Fruit fly (Drosophila melanogaster) whole organism, embryonic: ENCODE results near the gene Hecw.

ENCODE experiments used
- Atf3 ChIP-seq: fragments of 200-800 bp; sonication (Bioruptor generic); optimal IDR thresholded peaks from 3 replicates; lab custom pipeline; 2016; ENCODE audit warnings: missing biosample characterization, missing genetic modification characterization
- B-H2 ChIP-seq: fragments of 200-800 bp; sonication (Bioruptor generic); optimal IDR thresholded peaks from 2 replicates; lab custom pipeline; 2018; ENCODE audit warnings: missing biosample characterization, mild to moderate bottlenecking, missing genetic modification characterization
- BEAF-32 ChIP-seq: fragments of 200-800 bp; sonication (Bioruptor generic); optimal IDR thresholded peaks from 3 replicates; lab custom pipeline; 2017; ENCODE audit warnings: missing biosample characterization, missing genetic modification characterization, mild to moderate bottlenecking, moderate library complexity, missing genetic modification reagents
- Bdp1 ChIP-seq: fragments of 200-800 bp; sonication (Bioruptor generic); optimal IDR thresholded peaks from 3 replicates; lab custom pipeline; 2016; ENCODE audit warnings: missing biosample characterization, missing genetic modification characterization
- BtbVII ChIP-seq: fragments of 200-800 bp; sonication (Bioruptor generic); optimal IDR thresholded peaks from 3 replicates; lab custom pipeline; 2017; ENCODE audit warnings: missing biosample characterization, mild to moderate bottlenecking, missing genetic modification characterization
- CG10565 ChIP-seq: fragments of 200-800 bp; sonication (Bioruptor generic); optimal IDR thresholded peaks from 3 replicates; lab custom pipeline; 2016; ENCODE audit warnings: missing biosample characterization, mild to moderate bottlenecking, missing genetic modification characterization
- CG11696 ChIP-seq: fragments of 200-800 bp; sonication (Bioruptor generic); IDR thresholded peaks from 2 replicates; pipeline ENCODE4 v1.3.6; 2022; ENCODE audit warnings: missing biosample characterization, missing genetic modification characterization
- CG12071 ChIP-seq: fragments of 200-800 bp; sonication (Bioruptor generic); optimal IDR thresholded peaks from 3 replicates; lab custom pipeline; 2018; ENCODE audit warnings: missing biosample characterization, mild to moderate bottlenecking, missing genetic modification characterization
- CG1233 ChIP-seq: fragments of 200-800 bp; sonication (Bioruptor generic); optimal IDR thresholded peaks from 4 replicates; lab custom pipeline; 2018; ENCODE audit warnings: missing biosample characterization, mild to moderate bottlenecking, missing genetic modification characterization
- CG12659 ChIP-seq: fragments of 200-800 bp; sonication (Bioruptor generic); optimal IDR thresholded peaks from 3 replicates; lab custom pipeline; 2017; ENCODE audit warnings: mild to moderate bottlenecking, missing biosample characterization, missing genetic modification reagents, missing genetic modification characterization
- CG13775 ChIP-seq: fragments of 200-800 bp; sonication (Bioruptor generic); optimal IDR thresholded peaks from 3 replicates; lab custom pipeline; 2017; ENCODE audit warnings: missing biosample characterization, mild to moderate bottlenecking, missing genetic modification characterization
- CG15011 ChIP-seq: fragments of 200-800 bp; sonication (Bioruptor generic); optimal IDR thresholded peaks from 3 replicates; lab custom pipeline; 2018; ENCODE audit warnings: missing biosample characterization, mild to moderate bottlenecking, missing genetic modification characterization
- CG15073 ChIP-seq: fragments of 200-800 bp; sonication (Bioruptor generic); optimal IDR thresholded peaks from 2 replicates; lab custom pipeline; 2016; ENCODE audit warnings: missing biosample characterization, missing genetic modification characterization
- CG18011 ChIP-seq: fragments of 200-800 bp; sonication (Bioruptor generic); optimal IDR thresholded peaks from 2 replicates; lab custom pipeline; 2017; ENCODE audit warnings: missing biosample characterization, missing genetic modification characterization, mild to moderate bottlenecking, moderate library complexity, missing genotype
- CG18619 ChIP-seq: fragments of 200-800 bp; sonication (Bioruptor generic); optimal IDR thresholded peaks from 3 replicates; lab custom pipeline; 2017; ENCODE audit warnings: missing biosample characterization, mild to moderate bottlenecking, missing genetic modification characterization
- CG3726 ChIP-seq: fragments of 200-800 bp; sonication (Bioruptor generic); IDR thresholded peaks from 3 replicates; pipeline ENCODE4, ENCODE4 v1.3.6; 2022; ENCODE audit warnings: missing biosample characterization, missing genetic modification characterization
- CG3995 ChIP-seq: fragments of 200-800 bp; sonication (Bioruptor generic); optimal IDR thresholded peaks from 3 replicates; lab custom pipeline; 2016; ENCODE audit warnings: missing biosample characterization, missing genetic modification characterization
- CG4282 ChIP-seq: fragments of 200-800 bp; sonication (Bioruptor generic); optimal IDR thresholded peaks from 2 replicates; lab custom pipeline; 2016; ENCODE audit warnings: missing biosample characterization, missing genetic modification characterization
- CG6765 ChIP-seq: fragments of 200-800 bp; sonication (Bioruptor generic); optimal IDR thresholded peaks from 3 replicates; lab custom pipeline; 2017; ENCODE audit warnings: missing biosample characterization, mild to moderate bottlenecking, missing genetic modification characterization
- CG7987 ChIP-seq: fragments of 200-800 bp; sonication (Bioruptor generic); optimal IDR thresholded peaks from 2 replicates; lab custom pipeline; 2018; ENCODE audit warnings: missing biosample characterization, mild to moderate bottlenecking, missing genetic modification characterization, moderate library complexity
- CG9797 ChIP-seq: fragments of 200-800 bp; sonication (Bioruptor generic); optimal IDR thresholded peaks from 3 replicates; lab custom pipeline; 2018; ENCODE audit warnings: missing biosample characterization, mild to moderate bottlenecking, missing genetic modification characterization
- D19A ChIP-seq: fragments of 200-800 bp; optimal IDR thresholded peaks from 3 replicates; lab custom pipeline; 2019; ENCODE audit warnings: missing biosample characterization, mild to moderate bottlenecking, missing genetic modification characterization, moderate library complexity
- Dbx ChIP-seq: fragments of 200-800 bp; sonication (Bioruptor generic); IDR thresholded peaks from 3 replicates; pipeline ENCODE4 v1.3.6; 2022; ENCODE audit warnings: missing biosample characterization, missing genetic modification characterization
- H15 ChIP-seq: fragments of 200-800 bp; sonication (Bioruptor generic); IDR thresholded peaks from 3 replicates; pipeline ENCODE4 v1.3.6; 2022; ENCODE audit warnings: missing biosample characterization, missing genetic modification characterization
- Hr39 ChIP-seq: fragments of >200 bp; optimal IDR thresholded peaks from 2 replicates; lab custom pipeline; 2017
- Jarid2 ChIP-seq: fragments of 200-800 bp; sonication (Bioruptor generic); optimal IDR thresholded peaks from 3 replicates; lab custom pipeline; 2017; ENCODE audit warnings: mild to moderate bottlenecking, missing biosample characterization, missing genetic modification reagents, missing genetic modification characterization
- MTF-1 ChIP-seq: fragments of 200-800 bp; sonication (Bioruptor generic); optimal IDR thresholded peaks from 2 replicates; lab custom pipeline; 2018; ENCODE audit warnings: missing biosample characterization, mild to moderate bottlenecking, missing genetic modification characterization, borderline replicate concordance
- Optix ChIP-seq: fragments of 200-800 bp; sonication (Bioruptor generic); IDR thresholded peaks from 3 replicates; pipeline ENCODE4 v1.3.6; 2022; ENCODE audit warnings: missing biosample characterization, missing genetic modification characterization
- Six4 ChIP-seq: fragments of 200-800 bp; sonication (Bioruptor generic); optimal IDR thresholded peaks from 2 replicates; lab custom pipeline; 2016; ENCODE audit warnings: missing biosample characterization, missing genetic modification characterization
- Sry-β ChIP-seq: fragments of 200-800 bp; sonication (Bioruptor generic); optimal IDR thresholded peaks from 2 replicates; lab custom pipeline; 2018; ENCODE audit warnings: missing biosample characterization, mild to moderate bottlenecking, missing genetic modification characterization, moderate library complexity
- bigmax ChIP-seq: fragments of 200-800 bp; sonication (Bioruptor generic); optimal IDR thresholded peaks from 2 replicates; lab custom pipeline; 2018; ENCODE audit warnings: missing biosample characterization, mild to moderate bottlenecking, missing genetic modification characterization
- chinmo ChIP-seq: fragments of 200-800 bp; sonication (Bioruptor generic); IDR thresholded peaks from 4 replicates; pipeline ENCODE4 v1.3.6; 2022; ENCODE audit warnings: missing biosample characterization, missing genetic modification characterization; ENCODE audit not compliant: partially characterized antibody
- dysf ChIP-seq: fragments of 200-800 bp; sonication (Bioruptor generic); IDR thresholded peaks from 3 replicates; pipeline ENCODE4 v1.3.6; 2022; ENCODE audit warnings: missing biosample characterization, missing genetic modification characterization
- eyg ChIP-seq: fragments of 200-800 bp; sonication (Bioruptor generic); optimal IDR thresholded peaks from 3 replicates; lab custom pipeline; 2016; ENCODE audit warnings: missing biosample characterization, missing genetic modification characterization
- gsb-n ChIP-seq: fragments of 200-800 bp; sonication (Bioruptor generic); optimal IDR thresholded peaks from 3 replicates; lab custom pipeline; 2018; ENCODE audit warnings: missing biosample characterization, mild to moderate bottlenecking, missing genetic modification characterization
- hbn ChIP-seq: fragments of 200-800 bp; sonication (Bioruptor generic); IDR thresholded peaks from 2 replicates; pipeline ENCODE4 v1.3.6; 2022; ENCODE audit warnings: missing biosample characterization, missing genetic modification characterization; ENCODE audit not compliant: partially characterized antibody
- her ChIP-seq: fragments of 200-800 bp; sonication (Bioruptor generic); optimal IDR thresholded peaks from 2 replicates; lab custom pipeline; 2016; ENCODE audit warnings: missing biosample characterization, missing genetic modification characterization
- jing ChIP-seq: fragments of 200-800 bp; sonication (Bioruptor generic); optimal IDR thresholded peaks from 2 replicates; lab custom pipeline; 2018; ENCODE audit warnings: missing biosample characterization, mild to moderate bottlenecking, missing genetic modification characterization
- kah ChIP-seq: fragments of 200-800 bp; sonication (Bioruptor generic); optimal IDR thresholded peaks from 2 replicates; lab custom pipeline; 2018; ENCODE audit warnings: missing biosample characterization, mild to moderate bottlenecking, missing genetic modification characterization
- oc ChIP-seq: fragments of 200-800 bp; sonication (Bioruptor generic); optimal IDR thresholded peaks from 2 replicates; lab custom pipeline; 2018; ENCODE audit warnings: missing biosample characterization, mild to moderate bottlenecking, missing genetic modification characterization, moderate library complexity
- phol ChIP-seq: fragments of 200-800 bp; sonication (Bioruptor generic); optimal IDR thresholded peaks from 3 replicates; lab custom pipeline; 2018; ENCODE audit warnings: missing biosample characterization, mild to moderate bottlenecking, missing genetic modification characterization, moderate library complexity
- run ChIP-seq: fragments of 200-800 bp; sonication (Bioruptor generic); optimal IDR thresholded peaks from 3 replicates; lab custom pipeline; 2018; ENCODE audit warnings: missing biosample characterization, mild to moderate bottlenecking, missing genetic modification characterization
- sc ChIP-seq, 3 experiments: fragments of >200 bp in 2 of 3; fragments of 200-800 bp in 1 of 3; sonication (Bioruptor generic) in 1 of 3; optimal IDR thresholded peaks; 2 replicates in 2 of 3; 3 replicates in 1 of 3; lab custom pipeline; 2017; ENCODE audit warnings: mild to moderate bottlenecking in 1 of 3, missing biosample characterization in 1 of 3, missing genetic modification characterization in 1 of 3, missing genetic modification reagents in 1 of 3
- sens ChIP-seq: fragments of 200-800 bp; sonication (Bioruptor generic); peaks from one replicate; lab custom pipeline; 2016; ENCODE audit warnings: missing biosample characterization, missing genetic modification characterization
- sna ChIP-seq: fragments of 200-800 bp; sonication (Bioruptor generic); IDR thresholded peaks from 2 replicates; pipeline ENCODE4 v1.3.6; 2022; ENCODE audit warnings: missing biosample characterization, missing genetic modification characterization; ENCODE audit not compliant: partially characterized antibody
- sob ChIP-seq: fragments of 200-800 bp; sonication (Bioruptor generic); IDR thresholded peaks from 2 replicates; pipeline ENCODE4 v1.3.6; 2022; ENCODE audit warnings: missing biosample characterization, missing genetic modification characterization
- tll ChIP-seq, 2 experiments: fragments of 200-800 bp in 1 of 2; fragments of >200 bp in 1 of 2; sonication (Bioruptor generic) in 1 of 2; optimal IDR thresholded peaks; 2 replicates each; lab custom pipeline; 2017 to 2019; ENCODE audit warnings: missing biosample characterization in 2 of 2, missing genetic modification characterization in 2 of 2, mild to moderate bottlenecking in 1 of 2, moderate library complexity in 1 of 2
- tna ChIP-seq: fragments of 200-800 bp; sonication (Bioruptor generic); IDR thresholded peaks from 2 replicates; pipeline ENCODE4 v1.3.6; 2022; ENCODE audit warnings: missing biosample characterization, missing genetic modification characterization; ENCODE audit not compliant: partially characterized antibody
- tup ChIP-seq: fragments of 200-800 bp; sonication (Bioruptor generic); optimal IDR thresholded peaks from 2 replicates; lab custom pipeline; 2016; ENCODE audit warnings: missing biosample characterization, mild to moderate bottlenecking, missing genetic modification characterization, moderate library complexity
- wor ChIP-seq: fragments of 200-800 bp; sonication (Bioruptor generic); IDR thresholded peaks from 2 replicates; pipeline ENCODE4 v1.3.6; 2022; ENCODE audit warnings: missing biosample characterization, missing genetic modification characterization

The Hecw gene

DNA sequence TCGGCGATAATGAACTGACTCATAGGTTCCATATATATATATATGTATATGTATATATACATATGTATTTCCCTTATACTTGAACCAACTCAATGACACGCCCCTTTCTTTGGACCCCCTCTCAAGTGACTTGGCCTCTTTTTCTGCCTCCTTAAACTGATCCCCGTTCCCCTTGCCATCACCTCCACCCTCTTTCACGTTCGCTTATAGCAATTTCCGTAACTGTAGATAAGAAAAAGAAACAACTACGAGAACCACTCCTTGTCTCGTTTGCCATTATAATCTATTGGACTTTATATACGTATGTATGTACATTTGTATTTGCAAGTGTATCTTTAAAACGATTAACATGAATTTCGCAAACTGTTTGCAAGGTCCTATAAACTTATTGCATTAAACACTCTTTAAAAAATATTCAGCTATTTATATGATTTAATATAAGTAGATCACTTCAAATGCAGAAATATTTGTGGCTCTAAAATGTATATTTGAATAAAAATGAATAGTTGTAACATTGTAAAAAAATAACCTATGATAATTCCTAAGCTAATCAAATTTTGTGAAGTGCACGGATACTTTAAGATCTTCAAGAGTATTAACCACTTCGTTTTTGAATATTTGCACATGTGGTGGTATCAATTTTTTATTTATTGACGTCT, 26.0 kb upstream of the Hecw start (continued):
- TF ChIP-seq BtbVII (no peak), Atf3 (GFP tag; lab: Kevin White, UChicago) (no peak), Optix (GFP tag; lab: Robert Waterston, UW) (no peak), sob (GFP tag; lab: Robert Waterston, UW) (no peak), B-H2 (no peak), CG13775 (GFP tag; lab: Kevin White, UChicago) (peak; percentile 7), run (tag; lab: Kevin White, UChicago) (no peak), CG7987 (GFP tag; lab: Kevin White, UChicago) (no peak), kah (GFP tag; lab: Kevin White, UChicago) (no peak), CG12071 (no peak), bigmax (no peak), her (GFP tag; lab: Kevin White, UChicago) (no peak), wor (no peak), Jarid2 (GFP tag; lab: Kevin White, UChicago) (no peak), phol (tag; lab: Kevin White, UChicago) (no peak), CG3995 (no peak), tup (GFP tag; lab: Kevin White, UChicago) (no peak), tna (GFP tag; lab: Robert Waterston, UW) (no peak), tll (GFP tag; optimal IDR thresholded peaks at IDR 0.05; lab: Kevin White, UChicago) (no peak), dysf (GFP tag; lab: Robert Waterston, UW) (no peak), CG18619 (GFP tag; lab: Kevin White, UChicago) (peak; percentile 36), sc (optimal IDR thresholded peaks at IDR 0.05; lab: Kevin White, UChicago) (no peak), sc (GFP tag; optimal IDR thresholded peaks at IDR 0.05; lab: Kevin White, UChicago) (no peak), CG15073 (GFP tag; lab: Kevin White, UChicago) (no peak), eyg (GFP tag; lab: Kevin White, UChicago) (no peak), CG6765 (no peak), Hr39 (no peak), CG15011 (GFP tag; lab: Kevin White, UChicago) (peak; percentile 36), sens (GFP tag; lab: Kevin White, UChicago) (no peak), hbn (no peak), BEAF-32 (GFP tag; lab: Kevin White, UChicago) (no peak), CG3726 (no peak), jing (GFP tag; lab: Kevin White, UChicago) (no peak), CG4282 (GFP tag; lab: Kevin White, UChicago) (no peak), chinmo (GFP tag; lab: Robert Waterston, UW) (no peak), oc (tag; lab: Kevin White, UChicago) (no peak), CG10565 (no peak), MTF-1 (GFP tag; lab: Kevin White, UChicago) (no peak), CG18011 (GFP tag; lab: Kevin White, UChicago) (no peak)

- TF ChIP-seq CG11696 (GFP tag; lab: Robert Waterston, UW) (peak; percentile 98), sna (GFP tag; lab: Robert Waterston, UW) (no peak), H15 (GFP tag; lab: Robert Waterston, UW) (peak; percentile 88), Bdp1 (peak; percentile 59), Dbx (peak; percentile 92), Six4 (peak; percentile 78), CG12659 (GFP tag; lab: Kevin White, UChicago) (peak; percentile 97), eyg (GFP tag; lab: Kevin White, UChicago) (no peak), D19A (peak; percentile 91), Sry-β (GFP tag; lab: Kevin White, UChicago) (peak; percentile 31), gsb-n (peak; percentile 91), CG9797 (GFP tag; lab: Kevin White, UChicago) (peak; percentile 38), CG1233 (GFP tag; lab: Kevin White, UChicago) (peak; percentile 91)
These were observed 25.2 kb upstream of the Hecw start for dm6 chrX:9583440-9584103.
